Worm (Caenorhabditis elegans): ENCODE data around the gene C35A5.10.

DNA sequence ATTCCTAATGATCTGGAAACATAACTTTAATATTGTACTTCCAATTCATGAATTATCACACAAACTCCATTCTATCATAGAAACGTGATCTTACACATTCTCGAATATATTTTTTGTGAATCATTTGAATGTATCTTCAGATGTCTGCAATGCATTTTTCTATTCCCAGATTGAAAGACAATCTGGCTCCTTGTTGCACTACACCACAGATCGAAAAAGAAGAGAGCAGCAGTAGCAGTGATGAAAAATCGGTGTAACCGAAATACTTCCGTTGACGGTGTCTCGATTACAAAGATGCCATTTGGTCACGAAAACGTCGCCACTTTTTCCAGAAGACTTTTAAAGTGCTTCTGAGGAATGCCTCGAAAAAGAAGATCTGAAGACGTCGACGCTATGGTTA, 36.0 kb downstream of the C35A5.10 start, which contains the start of gene degt-1:
- TF ChIP-seq F13C5.2 (tag; optimal IDR thresholded peaks at IDR 0.05) = no peak
- no peak for TF ChIP-seq ama-1 (optimal IDR thresholded peaks at IDR 0.05)
- TF ChIP-seq tbx-11 (GFP tag; IDR thresholded peaks at IDR 0.05) = no peak
- TF ChIP-seq ceh-36 (tag; optimal IDR thresholded peaks at IDR 0.05) = no peak
- TF ChIP-seq hnd-1 (tag; optimal IDR thresholded peaks at IDR 0.05) = no peak
- no peak for TF ChIP-seq ets-7 (tag; optimal IDR thresholded peaks at IDR 0.05)
- TF ChIP-seq tra-4 (tag; optimal IDR thresholded peaks at IDR 0.05) = no peak
- TF ChIP-seq ceh-13 (GFP tag; optimal IDR thresholded peaks at IDR 0.05) = no peak
- no peak for TF ChIP-seq hmg-4 (GFP tag; optimal IDR thresholded peaks at IDR 0.05)
- TF ChIP-seq scrt-1 (GFP tag; IDR thresholded peaks at IDR 0.05) = no peak
- TF ChIP-seq aly-1 (tag; optimal IDR thresholded peaks at IDR 0.05) = no peak
- TF ChIP-seq tbx-37 (GFP tag; conservative IDR thresholded peaks at IDR 0.05) = no peak
- no peak for TF ChIP-seq flt-1 (GFP tag; IDR thresholded peaks at IDR 0.05)
- TF ChIP-seq B0310.2 (tag; optimal IDR thresholded peaks at IDR 0.05) = no peak
